Worm (Caenorhabditis elegans) whole organism, L3 larva: Measurements from ENCODE around the gene ten-1.

ENCODE experiments used
- ZK546.5 ChIP-seq: sonication (generic microtip); optimal IDR thresholded peaks from 2 replicates; lab custom pipeline; 2017; ENCODE audit warnings: missing biosample characterization, missing genetic modification characterization
- aly-2 ChIP-seq: fragments of 150-350 bp; optimal IDR thresholded peaks from 2 replicates; lab custom pipeline; 2014; ENCODE audit warnings: missing biosample characterization, missing genetic modification characterization
- ceh-16 ChIP-seq: sonication (generic microtip); optimal IDR thresholded peaks from 2 replicates; lab custom pipeline; 2017; ENCODE audit warnings: missing biosample characterization, missing genetic modification characterization
- ceh-82 ChIP-seq: fragments of 150-350 bp; optimal IDR thresholded peaks from 2 replicates; lab custom pipeline; 2014; ENCODE audit warnings: missing biosample characterization, missing genetic modification characterization
- ceh-9 ChIP-seq: sonication (generic microtip); optimal IDR thresholded peaks from 2 replicates; lab custom pipeline; 2018; ENCODE audit warnings: missing biosample characterization, missing genetic modification characterization
- daf-12 ChIP-seq: fragments of 150-350 bp; optimal IDR thresholded peaks from 2 replicates; lab custom pipeline; 2014; ENCODE audit warnings: missing biosample characterization, missing genetic modification reagents, missing genetic modification characterization
- egl-27 ChIP-seq: sonication (generic microtip); optimal IDR thresholded peaks from 4 replicates; lab custom pipeline; 2017; ENCODE audit warnings: missing biosample characterization, missing genetic modification reagents, missing genetic modification characterization
- elt-2 ChIP-seq: sonication (generic microtip); optimal IDR thresholded peaks from 2 replicates; lab custom pipeline; 2016; ENCODE audit warnings: missing genetic modification reagents, mild to moderate bottlenecking, missing genetic modification characterization, missing compliant biosample characterization
- elt-3 ChIP-seq, 3 experiments: fragments of 150-350 bp in 1 of 3; sonication (generic microtip) in 2 of 3; optimal IDR thresholded peaks; 2 replicates in 2 of 3; 4 replicates in 1 of 3; lab custom pipeline; 2014 to 2017; ENCODE audit warnings: missing biosample characterization in 3 of 3, missing genetic modification characterization in 3 of 3
- eor-1 ChIP-seq, 2 experiments: fragments of 150-350 bp; optimal IDR thresholded peaks; 2 replicates each; lab custom pipeline; 2014 to 2018; ENCODE audit warnings: missing biosample characterization in 2 of 2, missing genetic modification characterization in 2 of 2
- fkh-2 ChIP-seq: fragments of 150-350 bp; optimal IDR thresholded peaks from 2 replicates; lab custom pipeline; 2014; ENCODE audit warnings: missing biosample characterization, missing genetic modification reagents, missing genetic modification characterization
- hmg-11 ChIP-seq: sonication (generic microtip); optimal IDR thresholded peaks from 2 replicates; lab custom pipeline; 2016; ENCODE audit warnings: missing genetic modification characterization, missing compliant biosample characterization
- jun-1 ChIP-seq: fragments of 150-350 bp; optimal IDR thresholded peaks from 2 replicates; lab custom pipeline; 2014; ENCODE audit warnings: missing biosample characterization, missing genetic modification reagents, missing genetic modification characterization
- lin-39 ChIP-seq: fragments of 150-350 bp; optimal IDR thresholded peaks from 2 replicates; lab custom pipeline; 2018; ENCODE audit warnings: missing biosample characterization, missing genetic modification reagents, missing genetic modification characterization
- lsy-12 ChIP-seq: sonication (generic microtip); optimal IDR thresholded peaks from 2 replicates; lab custom pipeline; 2016; ENCODE audit warnings: mild to moderate bottlenecking, missing genetic modification characterization, missing compliant biosample characterization
- nfya-1 ChIP-seq: sonication (generic microtip); optimal IDR thresholded peaks from 2 replicates; lab custom pipeline; 2017; ENCODE audit warnings: missing genetic modification characterization, mild to moderate bottlenecking, missing compliant biosample characterization, antibody characterized with exemption, moderate library complexity; ENCODE audit not compliant: insufficient read depth
- nhr-12 ChIP-seq: fragments of 150-350 bp; optimal IDR thresholded peaks from 2 replicates; lab custom pipeline; 2014; ENCODE audit warnings: missing biosample characterization, missing genetic modification characterization
- nhr-23 ChIP-seq: fragments of 150-350 bp; optimal IDR thresholded peaks from 2 replicates; lab custom pipeline; 2014; ENCODE audit warnings: missing biosample characterization, missing genetic modification reagents, missing genetic modification characterization
- nhr-237 ChIP-seq: fragments of 150-350 bp; optimal IDR thresholded peaks from 2 replicates; lab custom pipeline; 2014; ENCODE audit warnings: missing biosample characterization, missing genetic modification characterization
- nhr-25 ChIP-seq: sonication (generic microtip); optimal IDR thresholded peaks from 2 replicates; lab custom pipeline; 2017; ENCODE audit warnings: missing biosample characterization, missing genetic modification characterization
- nhr-43 ChIP-seq: sonication (generic microtip); optimal IDR thresholded peaks from 2 replicates; lab custom pipeline; 2016; ENCODE audit warnings: mild to moderate bottlenecking, missing genetic modification characterization, missing compliant biosample characterization; ENCODE audit not compliant: poor library complexity, severe bottlenecking
- nhr-67 ChIP-seq: fragments of 150-350 bp; optimal IDR thresholded peaks from 2 replicates; lab custom pipeline; 2014; ENCODE audit warnings: missing biosample characterization, missing genetic modification characterization
- nhr-76 ChIP-seq: fragments of 150-350 bp; sonication (generic microtip); optimal IDR thresholded peaks from 5 replicates; lab custom pipeline; 2014; ENCODE audit warnings: missing biosample characterization, missing genetic modification characterization
- nhr-77 ChIP-seq: fragments of 150-350 bp; optimal IDR thresholded peaks from 2 replicates; lab custom pipeline; 2014; ENCODE audit warnings: missing biosample characterization, missing genetic modification characterization
- pha-4 ChIP-seq: fragments of 150-350 bp; optimal IDR thresholded peaks from 2 replicates; lab custom pipeline; 2014; ENCODE audit warnings: missing biosample characterization, missing genetic modification reagents, missing genetic modification characterization
- pqm-1 ChIP-seq: fragments of 150-350 bp; optimal IDR thresholded peaks from 2 replicates; lab custom pipeline; 2017; ENCODE audit warnings: missing biosample characterization, missing genetic modification characterization, inconsistent platforms
- sea-2 ChIP-seq: fragments of 150-350 bp; sonication (generic microtip); optimal IDR thresholded peaks from 4 replicates; lab custom pipeline; 2014; ENCODE audit warnings: missing biosample characterization, missing genetic modification reagents, missing genetic modification characterization
- skn-1 ChIP-seq: fragments of 150-350 bp; optimal IDR thresholded peaks from 2 replicates; lab custom pipeline; 2014; ENCODE audit warnings: missing biosample characterization, missing genetic modification characterization
- snpc-4 ChIP-seq: fragments of 150-350 bp; optimal IDR thresholded peaks from 2 replicates; lab custom pipeline; 2014; ENCODE audit warnings: missing biosample characterization, missing genetic modification characterization
- unc-39 ChIP-seq: sonication (generic microtip); optimal IDR thresholded peaks from 4 replicates; lab custom pipeline; 2017; ENCODE audit warnings: missing biosample characterization, missing genetic modification characterization
- unc-62 ChIP-seq: fragments of 150-350 bp; sonication (generic microtip); optimal IDR thresholded peaks from 4 replicates; lab custom pipeline; 2014; ENCODE audit warnings: missing biosample characterization, missing genetic modification reagents, missing genetic modification characterization
- zag-1 ChIP-seq: fragments of 150-350 bp; optimal IDR thresholded peaks from 2 replicates; lab custom pipeline; 2014; ENCODE audit warnings: missing biosample characterization, missing genetic modification characterization

The ten-1 gene

ce11 chrIII:6798906-6799305 lies 21.8 kb upstream of the ten-1 start:
- TF ChIP-seq eor-1 (tag; optimal IDR thresholded peaks at IDR 0.05; lab: Kevin White, UChicago) (no peak), nhr-25 (tag; lab: Kevin White, UChicago) (peak; percentile 82), nhr-23 (tag; lab: Kevin White, UChicago) (peak; percentile 87)

DNA sequence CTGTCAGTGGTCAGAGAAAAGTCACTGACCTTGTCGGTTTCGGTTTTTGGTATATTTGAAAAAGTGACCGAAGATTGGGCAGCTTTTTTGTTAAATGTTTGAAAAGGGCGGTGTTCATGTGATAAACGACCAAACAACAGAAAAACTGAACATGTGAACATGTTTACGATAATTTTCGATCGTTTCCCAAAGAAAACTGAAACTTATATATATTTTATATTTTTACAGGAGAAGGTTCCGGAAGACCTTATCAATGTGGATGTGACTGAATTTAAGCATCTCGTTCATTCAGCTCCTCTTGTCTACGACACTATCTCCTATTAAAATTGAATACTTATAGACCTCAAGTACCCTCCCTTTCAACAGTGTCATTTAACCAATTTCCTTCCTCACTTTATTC lies 21.1 kb upstream of the ten-1 start:
- TF ChIP-seq ZK546.5 (tag; lab: Kevin White, UChicago) = no peak
- TF ChIP-seq skn-1 (tag; lab: Kevin White, UChicago) = no peak
- TF ChIP-seq nhr-25 (tag; lab: Kevin White, UChicago) = no peak
- no peak for TF ChIP-seq nhr-77
- TF ChIP-seq lin-39 (tag; lab: Kevin White, UChicago) = no peak
- TF ChIP-seq elt-3 (tag; optimal IDR thresholded peaks at IDR 0.05; lab: Kevin White, UChicago) = no peak
- TF ChIP-seq nhr-67 (tag; lab: Kevin White, UChicago) = no peak
- no peak for TF ChIP-seq unc-39 (tag; lab: Kevin White, UChicago)
- TF ChIP-seq ceh-9 (tag; lab: Kevin White, UChicago) = no peak
- TF ChIP-seq ceh-16 (tag; lab: Kevin White, UChicago) = no peak
- no peak for TF ChIP-seq zag-1

- TF ChIP-seq nhr-23 (tag; lab: Kevin White, UChicago) (no peak), jun-1 (no peak), nhr-237 (tag; lab: Kevin White, UChicago) (no peak), nhr-25 (tag; lab: Kevin White, UChicago) (no peak), skn-1 (tag; lab: Kevin White, UChicago) (no peak), unc-62 (GFP tag; lab: Kevin White, UChicago) (no peak), nfya-1 (no peak), ceh-82 (tag; lab: Kevin White, UChicago) (no peak), elt-3 (tag; optimal IDR thresholded peaks at IDR 0.05; lab: Kevin White, UChicago) (no peak), hmg-11 (tag; lab: Kevin White, UChicago) (no peak), aly-2 (tag; lab: Kevin White, UChicago) (no peak), daf-12 (tag; lab: Kevin White, UChicago) (no peak), egl-27 (tag; lab: Kevin White, UChicago) (no peak), unc-39 (tag; lab: Kevin White, UChicago) (no peak), nhr-77 (no peak), lsy-12 (tag; lab: Kevin White, UChicago) (no peak)
- TF ChIP-seq, all 47 proteins: peak for 0
Measured at ce11 chrIII:6802488-6802887, 18.2 kb upstream of the ten-1 start, which contains the start of gene lim-8. TSS of gene lim-8 (plus strand) at chrIII:6802788.

- TF ChIP-seq elt-2 = peak; percentile 67
- no peak for TF ChIP-seq skn-1 (tag; lab: Kevin White, UChicago)
- no peak for TF ChIP-seq nhr-237 (tag; lab: Kevin White, UChicago)
- TF ChIP-seq sea-2 (GFP tag; lab: Kevin White, UChicago) = no peak
- peak; percentile 69 for TF ChIP-seq pqm-1
- peak; percentile 46 for TF ChIP-seq pha-4
Measured at ce11 chrIII:6803107-6803506, 17.6 kb upstream of the ten-1 start.

DNA sequence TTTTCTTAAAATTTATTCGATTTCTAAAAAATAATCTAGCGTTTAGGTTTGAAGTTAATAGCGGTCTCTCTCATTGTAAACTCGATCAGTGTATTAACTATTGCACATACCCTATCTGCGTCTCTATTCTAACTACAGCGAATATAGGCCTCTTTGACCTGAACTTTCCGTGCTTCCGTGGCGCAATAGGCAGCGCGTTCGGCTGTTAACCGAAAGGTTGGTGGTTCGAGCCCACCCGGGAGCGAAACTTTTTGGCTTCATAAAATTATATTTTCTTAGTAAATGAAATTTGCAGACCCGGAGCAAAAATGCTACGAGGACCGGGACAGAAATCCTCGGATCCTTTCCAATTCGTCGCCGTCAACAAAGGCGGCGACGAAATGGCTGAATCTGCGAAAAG lies 15.3 kb upstream of the ten-1 start:
- TF ChIP-seq sea-2 (GFP tag; lab: Kevin White, UChicago) (no peak), hmg-11 (tag; lab: Kevin White, UChicago) (peak; percentile 47), elt-2 (peak; percentile 37), pha-4 (peak; percentile 65), skn-1 (tag; lab: Kevin White, UChicago) (peak; percentile 35), nhr-43 (peak; percentile 35), lin-39 (tag; lab: Kevin White, UChicago) (no peak)

DNA sequence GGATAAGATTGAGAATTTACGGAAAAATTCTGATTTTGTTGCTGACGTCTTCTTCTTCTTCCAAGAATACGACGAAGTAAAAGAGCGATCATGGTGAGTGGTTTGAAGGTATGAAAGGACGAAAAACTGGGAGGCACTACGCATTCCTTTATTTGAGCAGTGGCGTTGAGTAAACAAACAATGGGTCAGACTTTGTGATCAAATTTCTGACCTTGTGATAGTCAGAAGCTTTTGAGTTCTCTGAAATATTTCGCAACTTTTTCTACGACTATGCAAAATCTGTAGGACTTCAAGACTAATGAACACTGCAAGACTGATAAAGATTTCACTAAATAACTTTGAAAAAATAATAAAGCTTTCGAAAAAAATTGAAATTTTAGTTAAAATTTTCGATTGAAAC lies 3.8 kb upstream of the ten-1 start, which contains the start of gene F28F5.4:
TSS of gene F28F5.4 (minus strand) at position 104 of the 400 bp plus-strand sequence.
- TF ChIP-seq nhr-77 (no peak), ceh-82 (tag; lab: Kevin White, UChicago) (no peak), nhr-76 (tag; lab: Kevin White, UChicago) (no peak), elt-2 (peak; percentile 28), zag-1 (no peak), nhr-12 (tag; lab: Kevin White, UChicago) (no peak), fkh-2 (tag; lab: Kevin White, UChicago) (no peak), pha-4 (peak; percentile 72), snpc-4 (tag; lab: Kevin White, UChicago) (no peak), elt-3 (tag; optimal IDR thresholded peaks at IDR 0.05; lab: Kevin White, UChicago) (no peak)
